Worm (Caenorhabditis elegans) whole organism, early embryonic: ENCODE measurements around the gene F11E6.10.

Experiments used
- ama-1 ChIP-seq: fragments of 150-350 bp; optimal IDR thresholded peaks from 2 replicates; lab custom pipeline; 2014
- ets-7 ChIP-seq: sonication (generic microtip); optimal IDR thresholded peaks from 2 replicates; lab custom pipeline; 2016; ENCODE audit warnings: missing genotype, missing genetic modification characterization, missing compliant biosample characterization
- pes-1 ChIP-seq: fragments of 200-800 bp; sonication (Bioruptor generic); IDR thresholded peaks from 2 replicates; pipeline ENCODE4 v1.3.6; 2022; ENCODE audit warnings: missing genetic modification reagents, missing genetic modification characterization, missing compliant biosample characterization
- scrt-1 ChIP-seq: fragments of 200-800 bp; sonication (Bioruptor generic); IDR thresholded peaks from 2 replicates; pipeline ENCODE4 v1.3.6; 2022; ENCODE audit warnings: missing genetic modification characterization, missing compliant biosample characterization
- tbx-11 ChIP-seq: fragments of 200-800 bp; sonication (Bioruptor generic); IDR thresholded peaks from 2 replicates; pipeline ENCODE4 v1.3.6; 2022; ENCODE audit warnings: missing genetic modification characterization, missing compliant biosample characterization
- tbx-37 ChIP-seq: fragments of 200-800 bp; sonication (Bioruptor generic); conservative IDR thresholded peaks from 2 replicates; pipeline ENCODE4 v1.3.6; 2022; ENCODE audit warnings: missing genetic modification reagents, missing genetic modification characterization, missing compliant biosample characterization

DNA sequence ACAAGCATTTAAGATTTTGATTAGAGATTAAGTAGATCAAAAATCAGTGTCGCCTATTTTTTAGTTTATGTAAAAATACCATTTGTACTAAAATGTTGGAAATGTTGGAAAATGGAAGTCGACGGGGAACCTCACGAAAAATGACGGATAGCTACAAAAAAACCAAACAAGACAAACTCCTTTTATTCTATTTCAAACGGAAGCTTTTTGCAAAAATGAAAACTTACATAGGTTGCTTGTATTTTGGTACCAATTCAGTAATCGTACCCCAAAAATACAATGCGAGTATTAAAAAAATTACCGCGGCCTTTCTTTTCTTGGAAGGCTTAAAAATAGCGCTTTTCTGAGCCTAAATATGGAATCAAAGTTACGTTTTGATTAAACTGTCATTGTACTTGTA is 9.0 kb downstream of the F11E6.10 start:
- TF ChIP-seq scrt-1 (GFP tag; lab: Robert Waterston, UW) (no peak), pes-1 (GFP tag; lab: Robert Waterston, UW) (no peak), tbx-37 (GFP tag; lab: Robert Waterston, UW) (no peak), ama-1 (no peak), tbx-11 (GFP tag; lab: Robert Waterston, UW) (no peak), ets-7 (no peak)
